Fruit fly (Drosophila melanogaster) whole organism, pupa: ENCODE measurements around the gene CG32645.
A peak's percentile ranks its signal among the peaks of the same experiment; 100 is the strongest.

ENCODE experiments used
- CG10348 ChIP-seq: fragments of 200-800 bp; sonication (Bioruptor generic); IDR thresholded peaks from 2 replicates; pipeline ENCODE4 v1.3.6; 2022; ENCODE audit warnings: missing biosample characterization, missing genetic modification characterization
- CG12605 ChIP-seq: fragments of 200-800 bp; sonication (Bioruptor generic); IDR thresholded peaks from 2 replicates; pipeline ENCODE4 v1.3.6; 2022; ENCODE audit warnings: missing biosample characterization, missing genetic modification characterization
- CG17806 ChIP-seq: fragments of 200-800 bp; sonication (Bioruptor generic); optimal IDR thresholded peaks from 2 replicates; lab custom pipeline; 2018; ENCODE audit warnings: missing biosample characterization, mild to moderate bottlenecking, missing genetic modification characterization, moderate library complexity
- CG34367 ChIP-seq: fragments of 200-800 bp; sonication (Bioruptor generic); optimal IDR thresholded peaks from 2 replicates; lab custom pipeline; 2018; ENCODE audit warnings: missing biosample characterization, mild to moderate bottlenecking, missing genetic modification characterization
- CG4496 ChIP-seq: fragments of 200-800 bp; sonication (Bioruptor generic); IDR thresholded peaks from 3 replicates; pipeline ENCODE4 v1.3.6; 2022; ENCODE audit warnings: missing biosample characterization, missing genetic modification characterization
- CG8301 ChIP-seq: fragments of 200-800 bp; sonication (Bioruptor generic); optimal IDR thresholded peaks from 2 replicates; lab custom pipeline; 2018; ENCODE audit warnings: missing biosample characterization, mild to moderate bottlenecking, missing genetic modification characterization
- CG9948 ChIP-seq: fragments of 200-800 bp; sonication (Bioruptor generic); optimal IDR thresholded peaks from 2 replicates; lab custom pipeline; 2018; ENCODE audit warnings: missing biosample characterization, mild to moderate bottlenecking, missing genetic modification characterization, moderate library complexity
- EcR ChIP-seq: fragments of 200-800 bp; sonication (Bioruptor generic); optimal IDR thresholded peaks from 3 replicates; lab custom pipeline; 2019; ENCODE audit warnings: missing biosample characterization, missing genetic modification characterization, mild to moderate bottlenecking, moderate library complexity, missing genetic modification reagents

DNA sequence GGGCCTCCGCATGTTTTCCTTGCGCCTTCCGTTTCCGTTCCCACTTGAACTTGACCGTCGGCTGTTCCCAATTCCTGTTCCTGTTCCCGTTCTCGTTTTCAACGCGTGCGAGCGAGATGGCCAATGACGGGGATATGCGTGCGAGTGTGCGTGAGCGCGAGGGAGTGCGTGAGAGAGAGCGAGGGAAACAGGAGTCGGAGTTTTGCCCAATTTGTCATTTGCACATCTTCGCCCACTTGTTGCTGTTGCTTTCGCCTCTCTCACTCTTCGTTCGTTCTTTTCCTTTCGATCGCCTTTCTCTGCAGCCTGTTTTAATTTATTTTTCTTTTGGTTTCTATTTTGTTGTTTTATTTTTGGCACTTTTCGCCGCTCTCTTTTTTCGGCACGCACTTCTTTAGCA lies 27.2 kb upstream of the CG32645 start:
- TF ChIP-seq CG9948 (tag; lab: Kevin White, UChicago) (no peak), CG4496 (GFP tag; lab: Robert Waterston, UW) (no peak), CG8301 (tag; lab: Kevin White, UChicago) (peak; percentile 26), CG10348 (GFP tag; lab: Robert Waterston, UW) (no peak), CG17806 (tag; lab: Kevin White, UChicago) (no peak), CG12605 (GFP tag; lab: Robert Waterston, UW) (peak; percentile 56; the same call in 1 of the 2 replicates), EcR (peak; percentile 47), CG34367 (tag; lab: Kevin White, UChicago) (no peak)
